Fruit fly (Drosophila melanogaster) whole organism, adult: ENCODE measurements around the gene mei-218.

Source experiments
- CG11617 ChIP-seq: fragments of 200-800 bp; sonication (Bioruptor generic); optimal IDR thresholded peaks from 2 replicates; lab custom pipeline; 2017; ENCODE audit warnings: mild to moderate bottlenecking, missing biosample characterization, missing genetic modification reagents, missing genetic modification characterization
- CG12768 ChIP-seq: fragments of 200-800 bp; sonication (Bioruptor generic); optimal IDR thresholded peaks from 2 replicates; lab custom pipeline; 2017; ENCODE audit warnings: missing biosample characterization, missing genetic modification characterization, mild to moderate bottlenecking, moderate library complexity, missing genetic modification reagents
- CG14711 ChIP-seq: fragments of 200-800 bp; sonication (Bioruptor generic); optimal IDR thresholded peaks from 2 replicates; lab custom pipeline; 2018; ENCODE audit warnings: missing biosample characterization, mild to moderate bottlenecking, missing genetic modification characterization, moderate library complexity
- CG1620 ChIP-seq: fragments of 200-800 bp; sonication (Bioruptor generic); optimal IDR thresholded peaks from 2 replicates; lab custom pipeline; 2016; ENCODE audit warnings: missing biosample characterization, missing genetic modification characterization
- CG33017 ChIP-seq: fragments of 200-800 bp; sonication (Bioruptor generic); optimal IDR thresholded peaks from 2 replicates; lab custom pipeline; 2018; ENCODE audit warnings: missing biosample characterization, mild to moderate bottlenecking, missing genetic modification characterization, moderate library complexity
- CG5204 ChIP-seq: fragments of 200-800 bp; sonication (Bioruptor generic); optimal IDR thresholded peaks from 2 replicates; lab custom pipeline; 2016; ENCODE audit warnings: missing biosample characterization, missing genetic modification characterization
- CG7045 ChIP-seq: fragments of 200-800 bp; sonication (Bioruptor generic); optimal IDR thresholded peaks from 2 replicates; lab custom pipeline; 2017; ENCODE audit warnings: missing biosample characterization, mild to moderate bottlenecking, missing genetic modification characterization
- CG7101 ChIP-seq: fragments of 200-800 bp; sonication (Bioruptor generic); optimal IDR thresholded peaks from 2 replicates; lab custom pipeline; 2018; ENCODE audit warnings: missing biosample characterization, mild to moderate bottlenecking, missing genetic modification characterization, moderate library complexity
- Clk ChIP-seq: fragments of 200-800 bp; sonication (Bioruptor generic); optimal IDR thresholded peaks from 2 replicates; lab custom pipeline; 2017; ENCODE audit warnings: missing biosample characterization, missing genetic modification characterization
- Crg-1 ChIP-seq: fragments of 200-800 bp; sonication (Bioruptor generic); optimal IDR thresholded peaks from 2 replicates; lab custom pipeline; 2016; ENCODE audit warnings: missing biosample characterization, missing genetic modification characterization
- Hr96 ChIP-seq: fragments of 200-800 bp; sonication (Bioruptor generic); optimal IDR thresholded peaks from 2 replicates; lab custom pipeline; 2016; ENCODE audit warnings: missing biosample characterization, missing genetic modification characterization
- Mnt ChIP-seq: fragments of 200-800 bp; sonication (Bioruptor generic); optimal IDR thresholded peaks from 2 replicates; lab custom pipeline; 2016; ENCODE audit warnings: missing biosample characterization, mild to moderate bottlenecking, missing genetic modification characterization
- bab1 ChIP-seq: fragments of 200-800 bp; sonication (Bioruptor generic); optimal IDR thresholded peaks from 3 replicates; lab custom pipeline; 2019; ENCODE audit warnings: missing biosample characterization, mild to moderate bottlenecking, missing genetic modification characterization, moderate library complexity
- cic ChIP-seq: fragments of 200-800 bp; sonication (Bioruptor generic); optimal IDR thresholded peaks from 2 replicates; lab custom pipeline; 2017; ENCODE audit warnings: missing biosample characterization, mild to moderate bottlenecking, missing genetic modification characterization, moderate library complexity
- cnc ChIP-seq, 2 experiments: fragments of >200 bp; optimal IDR thresholded peaks; 2 replicates each; lab custom pipeline; 2017
- kay ChIP-seq: fragments of 200-800 bp; sonication (Bioruptor generic); peaks from one replicate; lab custom pipeline; 2016; ENCODE audit warnings: missing biosample characterization, missing genetic modification characterization, borderline replicate concordance
- ovo ChIP-seq: fragments of 200-800 bp; sonication (Bioruptor generic); optimal IDR thresholded peaks from 2 replicates; lab custom pipeline; 2016; ENCODE audit warnings: missing biosample characterization, missing genetic modification characterization
- pad ChIP-seq: fragments of 200-800 bp; sonication (Bioruptor generic); optimal IDR thresholded peaks from 3 replicates; lab custom pipeline; 2017; ENCODE audit warnings: missing biosample characterization, missing genetic modification characterization, mild to moderate bottlenecking, moderate library complexity, missing genetic modification reagents
- tj ChIP-seq: fragments of 200-800 bp; sonication (Bioruptor generic); optimal IDR thresholded peaks from 3 replicates; lab custom pipeline; 2017; ENCODE audit warnings: missing biosample characterization, mild to moderate bottlenecking, missing genetic modification characterization, moderate library complexity
- toe ChIP-seq: fragments of 200-800 bp; sonication (Bioruptor generic); optimal IDR thresholded peaks from 2 replicates; lab custom pipeline; 2016; ENCODE audit warnings: missing biosample characterization, missing genetic modification characterization

The mei-218 gene

dm6 chrX:17142940-17143534 lies at the start of gene mei-218, which contains the start of gene mei-217:
Gene mei-218 (minus strand): TSS chrX:17142990.
Gene mei-217 (minus strand): TSS chrX:17142990.
- TF ChIP-seq Clk (GFP tag; lab: Kevin White, UChicago) (no peak), CG7101 (tag; lab: Kevin White, UChicago) (no peak), Mnt (GFP tag; lab: Kevin White, UChicago) (peak; percentile 6), CG11617 (GFP tag; lab: Kevin White, UChicago) (no peak), CG14711 (tag; lab: Kevin White, UChicago) (peak; percentile 34), bab1 (no peak), CG1620 (peak; percentile 2), CG33017 (no peak), Hr96 (GFP tag; lab: Kevin White, UChicago) (no peak), pad (GFP tag; lab: Kevin White, UChicago) (no peak), CG12768 (no peak)

- TF ChIP-seq CG14711 (tag; lab: Kevin White, UChicago) (no peak), CG7045 (no peak), bab1 (no peak), cnc (optimal IDR thresholded peaks at IDR 0.05; lab: Kevin White, UChicago) (no peak), pad (GFP tag; lab: Kevin White, UChicago) (no peak), ovo (no peak), toe (GFP tag; lab: Kevin White, UChicago) (no peak), CG12768 (no peak), kay (GFP tag; lab: Kevin White, UChicago) (no peak), CG5204 (GFP tag; lab: Kevin White, UChicago) (no peak), Mnt (GFP tag; lab: Kevin White, UChicago) (no peak), CG33017 (no peak), tj (GFP tag; lab: Kevin White, UChicago) (no peak), Clk (GFP tag; lab: Kevin White, UChicago) (no peak), CG11617 (GFP tag; lab: Kevin White, UChicago) (no peak)
These were observed 45.4 kb upstream of the mei-218 start for dm6 chrX:17188167-17188566.

DNA sequence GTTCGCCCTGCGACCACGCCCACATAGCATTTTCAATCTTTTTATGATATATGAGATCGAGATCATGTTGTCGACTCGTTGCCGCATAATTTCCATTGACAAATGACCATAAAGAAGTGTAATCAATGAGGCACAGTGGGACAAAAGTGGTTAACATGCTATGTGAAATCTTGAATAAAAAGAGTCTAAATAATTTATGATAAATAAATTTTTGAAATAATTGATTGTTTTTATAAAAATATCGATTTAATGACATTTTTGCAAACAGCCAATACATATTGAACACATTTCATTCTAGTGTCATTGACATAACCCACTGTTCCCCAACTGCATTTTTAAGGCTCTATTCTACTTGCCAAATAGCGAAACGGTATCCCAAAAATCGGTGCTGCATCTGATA lies 44.7 kb upstream of the mei-218 start:
- peak; percentile 12 for TF ChIP-seq bab1
- no peak for TF ChIP-seq CG12768
- no peak for TF ChIP-seq ovo
- TF ChIP-seq CG33017, result no peak
- no peak for TF ChIP-seq cnc (optimal IDR thresholded peaks at IDR 0.05; lab: Kevin White, UChicago)
- no peak for TF ChIP-seq tj (GFP tag; lab: Kevin White, UChicago)

- TF ChIP-seq Crg-1 (GFP tag; lab: Kevin White, UChicago) (no peak), CG7101 (tag; lab: Kevin White, UChicago) (peak; percentile 7), bab1 (no peak), CG12768 (no peak), kay (GFP tag; lab: Kevin White, UChicago) (peak; percentile 60), CG1620 (no peak), CG7045 (no peak), cnc (optimal IDR thresholded peaks at IDR 0.05; lab: Kevin White, UChicago) (no peak), CG5204 (GFP tag; lab: Kevin White, UChicago) (no peak), CG14711 (tag; lab: Kevin White, UChicago) (no peak), ovo (no peak), pad (GFP tag; lab: Kevin White, UChicago) (no peak), cic (peak; percentile 79), Hr96 (GFP tag; lab: Kevin White, UChicago) (no peak), Mnt (GFP tag; lab: Kevin White, UChicago) (peak; percentile 19), tj (GFP tag; lab: Kevin White, UChicago) (no peak), Clk (GFP tag; lab: Kevin White, UChicago) (no peak), CG33017 (no peak)
These were observed 43.6 kb upstream of the mei-218 start for dm6 chrX:17186432-17186831.

dm6 chrX:17183486-17183885 lies 40.7 kb upstream of the mei-218 start:
- peak; percentile 23 for TF ChIP-seq CG14711 (tag; lab: Kevin White, UChicago)
- no peak for TF ChIP-seq CG11617 (GFP tag; lab: Kevin White, UChicago)
- TF ChIP-seq cic, result no peak
- TF ChIP-seq CG1620, result peak; percentile 47
- peak; percentile 43 for TF ChIP-seq CG7101 (tag; lab: Kevin White, UChicago)
- no peak for TF ChIP-seq CG5204 (GFP tag; lab: Kevin White, UChicago)
- no peak for TF ChIP-seq kay (GFP tag; lab: Kevin White, UChicago)
- peak; percentile 0 for TF ChIP-seq pad (GFP tag; lab: Kevin White, UChicago)
- TF ChIP-seq Mnt (GFP tag; lab: Kevin White, UChicago), result peak; percentile 16
- TF ChIP-seq Clk (GFP tag; lab: Kevin White, UChicago), result no peak
- peak; percentile 70 for TF ChIP-seq Crg-1 (GFP tag; lab: Kevin White, UChicago)
- TF ChIP-seq tj (GFP tag; lab: Kevin White, UChicago), result no peak

DNA sequence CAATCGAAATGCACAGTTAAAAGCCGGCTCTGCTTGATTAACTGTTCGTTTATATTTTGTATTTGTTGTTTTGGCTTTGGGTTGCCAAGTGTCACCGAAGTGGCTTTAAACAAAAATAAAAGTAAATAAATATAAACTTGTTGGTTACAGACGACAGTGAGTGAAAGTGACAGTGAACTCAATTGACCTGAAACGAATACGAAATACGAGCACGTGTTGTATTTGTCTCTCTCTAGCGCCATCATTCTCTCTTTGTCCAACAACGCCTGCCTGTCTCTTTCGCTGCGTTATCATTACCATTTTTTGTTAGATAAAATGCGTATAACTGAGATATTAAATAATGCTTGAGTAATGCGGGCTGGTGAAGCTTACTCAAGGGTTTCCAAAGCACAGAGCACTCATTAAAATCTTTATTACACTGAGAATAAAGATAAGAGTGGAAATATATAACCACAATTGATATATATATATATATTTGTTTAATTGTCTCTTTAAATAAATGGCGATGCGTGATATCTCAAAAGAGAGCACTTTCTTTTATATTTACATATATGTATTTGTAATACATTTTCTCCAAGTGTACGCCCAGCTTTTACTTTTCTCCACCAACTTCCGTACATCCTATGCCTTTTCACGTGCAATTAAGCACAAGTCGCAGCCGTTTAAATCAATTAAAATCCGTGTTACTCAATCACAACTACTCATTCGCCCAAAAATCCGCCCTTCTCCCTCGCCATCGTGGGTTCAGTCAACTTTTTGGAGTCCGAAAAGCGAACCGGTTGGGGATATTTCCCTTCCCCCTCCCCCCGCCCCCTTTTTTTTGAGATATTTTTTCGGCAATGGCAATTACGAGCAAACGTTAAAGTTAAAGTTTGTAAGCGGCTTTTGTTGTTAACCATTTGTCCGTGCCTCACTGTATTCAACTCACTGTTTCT lies 38.7 kb upstream of the mei-218 start:
- TF ChIP-seq CG14711 (tag; lab: Kevin White, UChicago), result peak; percentile 6
- TF ChIP-seq cic, result no peak
- TF ChIP-seq kay (GFP tag; lab: Kevin White, UChicago), result peak; percentile 35
